Fruit fly (Drosophila melanogaster) whole organism, prepupa: ENCODE data around the gene CG14143.

Experiments
- Blimp-1 ChIP-seq: fragments of 200-800 bp; sonication (Bioruptor generic); optimal IDR thresholded peaks from 3 replicates; lab custom pipeline; 2017; ENCODE audit warnings: missing biosample characterization, missing genetic modification characterization, mild to moderate bottlenecking, moderate library complexity, missing genetic modification reagents
- CG10631 ChIP-seq: fragments of 200-800 bp; sonication (Bioruptor generic); optimal IDR thresholded peaks from 2 replicates; lab custom pipeline; 2016; ENCODE audit warnings: missing biosample characterization, missing genetic modification characterization
- CG11294 ChIP-seq: fragments of 200-800 bp; sonication (Bioruptor generic); IDR thresholded peaks from 2 replicates; pipeline ENCODE4 v1.3.6; 2022; ENCODE audit warnings: missing biosample characterization, missing genetic modification characterization
- CG11762 ChIP-seq: fragments of 200-800 bp; sonication (Bioruptor generic); optimal IDR thresholded peaks from 3 replicates; lab custom pipeline; 2016; ENCODE audit warnings: missing biosample characterization, missing genetic modification characterization; ENCODE audit not compliant: insufficient read depth
- CG11902 ChIP-seq: fragments of 200-800 bp; sonication (Bioruptor generic); optimal IDR thresholded peaks from 3 replicates; lab custom pipeline; 2016; ENCODE audit warnings: missing biosample characterization, missing genetic modification characterization
- CG1621 ChIP-seq: fragments of 200-800 bp; sonication (Bioruptor generic); optimal IDR thresholded peaks from 3 replicates; lab custom pipeline; 2018; ENCODE audit warnings: missing biosample characterization, mild to moderate bottlenecking, missing genetic modification characterization
- CG31627 ChIP-seq: fragments of 200-800 bp; sonication (Bioruptor generic); optimal IDR thresholded peaks from 3 replicates; lab custom pipeline; 2016; ENCODE audit warnings: missing biosample characterization, missing genetic modification characterization
- CG32006 ChIP-seq: fragments of 200-800 bp; sonication (Bioruptor generic); optimal IDR thresholded peaks from 3 replicates; lab custom pipeline; 2017; ENCODE audit warnings: missing biosample characterization, mild to moderate bottlenecking, missing genetic modification characterization
- CG34406 ChIP-seq: fragments of 200-800 bp; sonication (Bioruptor generic); optimal IDR thresholded peaks from 3 replicates; lab custom pipeline; 2016; ENCODE audit warnings: missing biosample characterization, missing genetic modification characterization
- CG3919 ChIP-seq: fragments of 200-800 bp; sonication (Bioruptor generic); optimal IDR thresholded peaks from 3 replicates; lab custom pipeline; 2016; ENCODE audit warnings: missing biosample characterization, missing genetic modification characterization
- CG4318 ChIP-seq: fragments of 200-800 bp; sonication (Bioruptor generic); optimal IDR thresholded peaks from 3 replicates; lab custom pipeline; 2017; ENCODE audit warnings: missing biosample characterization, mild to moderate bottlenecking, missing genetic modification characterization
- CG6276 ChIP-seq: fragments of 200-800 bp; sonication (Bioruptor generic); optimal IDR thresholded peaks from 2 replicates; lab custom pipeline; 2017; ENCODE audit warnings: missing biosample characterization, mild to moderate bottlenecking, missing genetic modification characterization
- CG6808 ChIP-seq: fragments of 200-800 bp; sonication (Bioruptor generic); optimal IDR thresholded peaks from 3 replicates; lab custom pipeline; 2017; ENCODE audit warnings: missing biosample characterization, missing genetic modification characterization, mild to moderate bottlenecking, moderate library complexity, missing genetic modification reagents
- CG7368 ChIP-seq: fragments of 200-800 bp; sonication (Bioruptor generic); optimal IDR thresholded peaks from 3 replicates; lab custom pipeline; 2016; ENCODE audit warnings: missing biosample characterization, missing genetic modification characterization
- CG8119 ChIP-seq: fragments of 200-800 bp; sonication (Bioruptor generic); IDR thresholded peaks from 3 replicates; pipeline ENCODE4 v1.3.6; 2022; ENCODE audit warnings: missing biosample characterization, missing genetic modification characterization
- CG8319 ChIP-seq: fragments of 200-800 bp; sonication (Bioruptor generic); optimal IDR thresholded peaks from 3 replicates; lab custom pipeline; 2016; ENCODE audit warnings: missing biosample characterization, missing genetic modification characterization
- CG9139 ChIP-seq: fragments of 200-800 bp; sonication (Bioruptor generic); optimal IDR thresholded peaks from 3 replicates; lab custom pipeline; 2017; ENCODE audit warnings: missing biosample characterization, mild to moderate bottlenecking, missing genetic modification characterization
- Eip75B ChIP-seq: fragments of 200-800 bp; sonication (Bioruptor generic); optimal IDR thresholded peaks from 3 replicates; lab custom pipeline; 2016; ENCODE audit warnings: missing biosample characterization, missing genetic modification characterization
- Eip78C ChIP-seq: fragments of 200-800 bp; sonication (Bioruptor generic); peaks from one replicate; lab custom pipeline; 2016; ENCODE audit warnings: missing biosample characterization, missing genetic modification characterization
- Eip93F ChIP-seq: fragments of 200-800 bp; sonication (Bioruptor generic); optimal IDR thresholded peaks from 2 replicates; lab custom pipeline; 2016; ENCODE audit warnings: missing biosample characterization, mild to moderate bottlenecking, missing genetic modification characterization
- Ets21C ChIP-seq: fragments of 200-800 bp; sonication (Bioruptor generic); optimal IDR thresholded peaks from 3 replicates; lab custom pipeline; 2016; ENCODE audit warnings: missing biosample characterization, missing genetic modification characterization
- Ets96B ChIP-seq: fragments of 200-800 bp; optimal IDR thresholded peaks from 2 replicates; lab custom pipeline; 2019; ENCODE audit warnings: missing biosample characterization, mild to moderate bottlenecking, missing genetic modification characterization, moderate library complexity
- Hr38 ChIP-seq: sonication (Bioruptor generic); optimal IDR thresholded peaks from 2 replicates; lab custom pipeline; 2016; ENCODE audit warnings: missing biosample characterization, missing genetic modification characterization
- Lpt ChIP-seq: fragments of 200-800 bp; sonication (Bioruptor generic); optimal IDR thresholded peaks from 3 replicates; lab custom pipeline; 2016; ENCODE audit warnings: missing biosample characterization, missing genetic modification characterization
- Met ChIP-seq: fragments of 200-800 bp; sonication (Bioruptor generic); optimal IDR thresholded peaks from 3 replicates; lab custom pipeline; 2016; ENCODE audit warnings: missing biosample characterization, missing genetic modification characterization
- OdsH ChIP-seq: fragments of 200-800 bp; sonication (Bioruptor generic); optimal IDR thresholded peaks from 3 replicates; lab custom pipeline; 2016; ENCODE audit warnings: missing biosample characterization, missing genetic modification characterization
- Smox ChIP-seq: fragments of 200-800 bp; sonication (Bioruptor generic); optimal IDR thresholded peaks from 3 replicates; lab custom pipeline; 2016; ENCODE audit warnings: missing biosample characterization, missing genetic modification characterization
- Sox102F ChIP-seq: fragments of 200-800 bp; sonication (Bioruptor generic); optimal IDR thresholded peaks from 2 replicates; lab custom pipeline; 2016; ENCODE audit warnings: missing biosample characterization, mild to moderate bottlenecking, missing genetic modification characterization
- Sox14 ChIP-seq: fragments of 200-800 bp; sonication (Bioruptor generic); optimal IDR thresholded peaks from 3 replicates; lab custom pipeline; 2016; ENCODE audit warnings: missing biosample characterization, missing genetic modification characterization
- Sox15 ChIP-seq: fragments of 200-800 bp; sonication (Bioruptor generic); optimal IDR thresholded peaks from 3 replicates; lab custom pipeline; 2016; ENCODE audit warnings: missing biosample characterization, missing genetic modification characterization
- esn ChIP-seq: fragments of 200-800 bp; sonication (Bioruptor generic); optimal IDR thresholded peaks from 2 replicates; lab custom pipeline; 2016; ENCODE audit warnings: missing biosample characterization, mild to moderate bottlenecking, missing genetic modification characterization, moderate library complexity
- fd59A ChIP-seq: fragments of 200-800 bp; sonication (Bioruptor generic); optimal IDR thresholded peaks from 2 replicates; lab custom pipeline; 2017; ENCODE audit warnings: missing biosample characterization, mild to moderate bottlenecking, missing genetic modification characterization, missing genetic modification reagents
- fkh ChIP-seq: fragments of 200-800 bp; sonication (Bioruptor generic); optimal IDR thresholded peaks from 3 replicates; lab custom pipeline; 2017; ENCODE audit warnings: missing biosample characterization, mild to moderate bottlenecking, missing genetic modification characterization, moderate library complexity
- net ChIP-seq: fragments of 200-800 bp; sonication (Bioruptor generic); optimal IDR thresholded peaks from 3 replicates; lab custom pipeline; 2016; ENCODE audit warnings: missing biosample characterization, missing genetic modification characterization
- salr ChIP-seq, 2 experiments: fragments of 200-800 bp; sonication (Bioruptor generic); optimal IDR thresholded peaks; 3 replicates each; lab custom pipeline; 2016 to 2018; ENCODE audit warnings: missing biosample characterization in 2 of 2, missing genetic modification characterization in 2 of 2, mild to moderate bottlenecking in 1 of 2
- spab ChIP-seq: fragments of 200-800 bp; sonication (Bioruptor generic); optimal IDR thresholded peaks from 2 replicates; lab custom pipeline; 2017; ENCODE audit warnings: missing biosample characterization, mild to moderate bottlenecking, missing genetic modification characterization, missing genetic modification reagents
- ss ChIP-seq, 2 experiments: fragments of 200-800 bp; sonication (Bioruptor generic); optimal IDR thresholded peaks; 2 replicates in 1 of 2; 3 replicates in 1 of 2; lab custom pipeline; 2017 to 2018; ENCODE audit warnings: mild to moderate bottlenecking in 2 of 2, missing biosample characterization in 2 of 2, missing genetic modification characterization in 2 of 2, moderate library complexity in 1 of 2
- svp ChIP-seq: fragments of 200-800 bp; sonication (Bioruptor generic); peaks from one replicate; lab custom pipeline; 2016; ENCODE audit warnings: missing biosample characterization, missing genetic modification characterization
- topi ChIP-seq: fragments of 200-800 bp; sonication (Bioruptor generic); optimal IDR thresholded peaks from 3 replicates; lab custom pipeline; 2016; ENCODE audit warnings: missing biosample characterization, missing genetic modification characterization
- vri ChIP-seq: fragments of 200-800 bp; sonication (Bioruptor generic); optimal IDR thresholded peaks from 3 replicates; lab custom pipeline; 2016; ENCODE audit warnings: missing biosample characterization, mild to moderate bottlenecking, missing genetic modification characterization

The CG14143 gene

dm6 chr3L:11096195-11096908 is 38.4 kb upstream of the CG14143 start, which contains the start of the genes CG46439, Iyd and CG33947 (continued):
- peak; percentile 46 for TF ChIP-seq Sox102F (GFP tag; lab: Kevin White, UChicago)
- peak; percentile 80 for TF ChIP-seq CG9139 (GFP tag; lab: Kevin White, UChicago)
- no peak for TF ChIP-seq Ets21C (GFP tag; lab: Kevin White, UChicago)
- peak; percentile 30 for TF ChIP-seq OdsH
- TF ChIP-seq Eip78C (GFP tag; lab: Kevin White, UChicago) = peak; percentile 83
- peak; percentile 30 for TF ChIP-seq net (GFP tag; lab: Kevin White, UChicago)
- no peak for TF ChIP-seq CG11902 (GFP tag; lab: Kevin White, UChicago)
- no peak for TF ChIP-seq CG4318 (GFP tag; lab: Kevin White, UChicago)
- TF ChIP-seq Ets96B (tag; lab: Kevin White, UChicago) = peak; percentile 65
- no peak; the same call in 1 of the 2 replicates for TF ChIP-seq CG11294 (GFP tag; lab: Robert Waterston, UW)
- TF ChIP-seq Sox15 (GFP tag; lab: Kevin White, UChicago) = no peak
- peak; percentile 65 for TF ChIP-seq CG1621
- peak; percentile 53 for TF ChIP-seq esn (GFP tag; lab: Kevin White, UChicago)
- TF ChIP-seq Lpt (GFP tag; lab: Kevin White, UChicago) = peak; percentile 69
- TF ChIP-seq fd59A (GFP tag; lab: Kevin White, UChicago) = no peak
- peak; percentile 28 for TF ChIP-seq Blimp-1 (GFP tag; lab: Kevin White, UChicago)
- TF ChIP-seq fkh (GFP tag; lab: Kevin White, UChicago) = no peak
- peak; percentile 58 for TF ChIP-seq Sox14 (GFP tag; lab: Kevin White, UChicago)
- TF ChIP-seq CG6276 (GFP tag; lab: Kevin White, UChicago) = peak; percentile 86
- TF ChIP-seq CG32006 (GFP tag; lab: Kevin White, UChicago) = peak; percentile 55
- peak; percentile 85 for TF ChIP-seq CG6808 (GFP tag; lab: Kevin White, UChicago)
- TF ChIP-seq CG7368 (GFP tag; lab: Kevin White, UChicago) = peak; percentile 31
- peak; percentile 46 for TF ChIP-seq CG34406
- TF ChIP-seq spab (GFP tag; lab: Kevin White, UChicago) = peak; percentile 70
- peak; percentile 47 for TF ChIP-seq svp (GFP tag; lab: Kevin White, UChicago)
- peak; percentile 51 for TF ChIP-seq topi (GFP tag; lab: Kevin White, UChicago)
- TF ChIP-seq Hr38 = no peak
- TF ChIP-seq Met = peak; percentile 40
- peak; percentile 59 for TF ChIP-seq CG3919 (GFP tag; lab: Kevin White, UChicago)
- peak; percentile 46 for TF ChIP-seq Smox (GFP tag; lab: Kevin White, UChicago)
- TF ChIP-seq Eip93F (GFP tag; lab: Kevin White, UChicago) = peak; percentile 71
- TF ChIP-seq ss (GFP tag; optimal IDR thresholded peaks at IDR 0.05; lab: Kevin White, UChicago) = peak; percentile 61 to 77
- TF ChIP-seq salr (GFP tag; optimal IDR thresholded peaks at IDR 0.05; lab: Kevin White, UChicago) = peak in 1 of 2 experiments; percentile 9
- no peak for TF ChIP-seq CG8319 (GFP tag; lab: Kevin White, UChicago)
- peak; percentile 79 for TF ChIP-seq vri (GFP tag; lab: Kevin White, UChicago)
- TF ChIP-seq CG10631 (GFP tag; lab: Kevin White, UChicago) = no peak
- TF ChIP-seq CG31627 = no peak
- peak; percentile 3 for TF ChIP-seq CG11762
- peak; percentile 84; the same call in 2 of the 3 replicates for TF ChIP-seq CG8119
- peak; percentile 67 for TF ChIP-seq Eip75B (GFP tag; lab: Kevin White, UChicago)
- TF ChIP-seq, all 60 proteins: peak for 45
